Fruit fly (Drosophila melanogaster) whole organism, embryonic: Measurements from ENCODE around the gene rin.

Source experiments
- Ada2b ChIP-seq: fragments of 200-800 bp; sonication (Bioruptor generic); IDR thresholded peaks from 2 replicates; pipeline ENCODE4 v1.3.6; 2022; ENCODE audit warnings: missing biosample characterization, missing genetic modification characterization
- Bdp1 ChIP-seq: fragments of 200-800 bp; sonication (Bioruptor generic); optimal IDR thresholded peaks from 3 replicates; lab custom pipeline; 2016; ENCODE audit warnings: missing biosample characterization, missing genetic modification characterization
- Bgb ChIP-seq: fragments of 200-800 bp; sonication (Bioruptor generic); IDR thresholded peaks from 2 replicates; pipeline ENCODE4 v1.3.6; 2022; ENCODE audit warnings: missing biosample characterization, missing genetic modification characterization; ENCODE audit not compliant: partially characterized antibody
- CG12391 ChIP-seq: fragments of 200-800 bp; sonication (Bioruptor generic); optimal IDR thresholded peaks from 3 replicates; lab custom pipeline; 2018; ENCODE audit warnings: missing biosample characterization, mild to moderate bottlenecking, missing genetic modification characterization, moderate library complexity
- CG13894 ChIP-seq: fragments of 200-800 bp; sonication (Bioruptor generic); optimal IDR thresholded peaks from 3 replicates; lab custom pipeline; 2018; ENCODE audit warnings: missing biosample characterization, mild to moderate bottlenecking, missing genetic modification characterization, moderate library complexity
- CG14667 ChIP-seq: fragments of 200-800 bp; sonication (Bioruptor generic); IDR thresholded peaks from 2 replicates; pipeline ENCODE4 v1.3.6; 2022; ENCODE audit warnings: missing biosample characterization, missing genetic modification characterization
- CG15073 ChIP-seq: fragments of 200-800 bp; sonication (Bioruptor generic); optimal IDR thresholded peaks from 2 replicates; lab custom pipeline; 2016; ENCODE audit warnings: missing biosample characterization, missing genetic modification characterization
- CG17612 ChIP-seq: fragments of 200-800 bp; sonication (Bioruptor generic); IDR thresholded peaks from 2 replicates; pipeline ENCODE4 v1.3.6; 2022; ENCODE audit warnings: missing biosample characterization, missing genetic modification characterization
- CG17829 ChIP-seq: fragments of 200-800 bp; optimal IDR thresholded peaks from 2 replicates; lab custom pipeline; 2019; ENCODE audit warnings: missing biosample characterization, mild to moderate bottlenecking, missing genetic modification characterization, moderate library complexity
- CG1832 ChIP-seq: fragments of 200-800 bp; sonication (Bioruptor generic); optimal IDR thresholded peaks from 2 replicates; lab custom pipeline; 2017; ENCODE audit warnings: missing biosample characterization, mild to moderate bottlenecking, missing genetic modification characterization, inconsistent platforms
- CG2116 ChIP-seq: fragments of 200-800 bp; sonication (Bioruptor generic); optimal IDR thresholded peaks from 3 replicates; lab custom pipeline; 2018; ENCODE audit warnings: missing biosample characterization, mild to moderate bottlenecking, missing genetic modification characterization
- CG2120 ChIP-seq: fragments of 200-800 bp; sonication (Bioruptor generic); optimal IDR thresholded peaks from 3 replicates; lab custom pipeline; 2016; ENCODE audit warnings: missing biosample characterization, missing genetic modification characterization
- CG2129 ChIP-seq: fragments of 200-800 bp; sonication (Bioruptor generic); IDR thresholded peaks from 2 replicates; pipeline ENCODE4 v1.3.6; 2022; ENCODE audit warnings: missing biosample characterization, missing genetic modification characterization; ENCODE audit not compliant: partially characterized antibody
- CG30403 ChIP-seq: fragments of 200-800 bp; sonication (Bioruptor generic); optimal IDR thresholded peaks from 3 replicates; lab custom pipeline; 2016; ENCODE audit warnings: missing biosample characterization, missing genetic modification characterization
- CG3163 ChIP-seq: fragments of 200-800 bp; sonication (Bioruptor generic); optimal IDR thresholded peaks from 3 replicates; lab custom pipeline; 2016; ENCODE audit warnings: missing biosample characterization, missing genetic modification characterization
- CG43689 ChIP-seq: fragments of 200-800 bp; sonication (Bioruptor generic); IDR thresholded peaks from 2 replicates; pipeline ENCODE4 v1.3.6; 2022; ENCODE audit warnings: missing biosample characterization, missing genetic modification characterization
- CG4617 ChIP-seq: fragments of 200-800 bp; sonication (Bioruptor generic); optimal IDR thresholded peaks from 3 replicates; lab custom pipeline; 2016; ENCODE audit warnings: missing biosample characterization, missing genetic modification characterization, borderline replicate concordance
- CG5953 ChIP-seq: fragments of 200-800 bp; sonication (Bioruptor generic); IDR thresholded peaks from 2 replicates; pipeline ENCODE4 v1.3.6; 2022; ENCODE audit warnings: missing biosample characterization, missing genetic modification characterization
- CG6791 ChIP-seq: fragments of 200-800 bp; sonication (Bioruptor generic); IDR thresholded peaks from 3 replicates; pipeline ENCODE4 v1.3.6; 2022; ENCODE audit warnings: missing biosample characterization, missing genetic modification characterization; ENCODE audit not compliant: partially characterized antibody
- CG7839 ChIP-seq: fragments of 200-800 bp; sonication (Bioruptor generic); optimal IDR thresholded peaks from 3 replicates; lab custom pipeline; 2018; ENCODE audit warnings: missing biosample characterization, mild to moderate bottlenecking, missing genetic modification characterization, moderate library complexity
- CG7928 ChIP-seq: fragments of 200-800 bp; sonication (Bioruptor generic); optimal IDR thresholded peaks from 2 replicates; lab custom pipeline; 2017; ENCODE audit warnings: missing biosample characterization, mild to moderate bottlenecking, missing genetic modification characterization
- CG8924 ChIP-seq: fragments of 200-800 bp; optimal IDR thresholded peaks from 3 replicates; lab custom pipeline; 2019; ENCODE audit warnings: missing biosample characterization, mild to moderate bottlenecking, missing genetic modification characterization, moderate library complexity
- CG9797 ChIP-seq: fragments of 200-800 bp; sonication (Bioruptor generic); optimal IDR thresholded peaks from 3 replicates; lab custom pipeline; 2018; ENCODE audit warnings: missing biosample characterization, mild to moderate bottlenecking, missing genetic modification characterization
- Dip2 ChIP-seq: fragments of 200-800 bp; sonication (Bioruptor generic); IDR thresholded peaks from 2 replicates; pipeline ENCODE4 v1.3.6; 2022; ENCODE audit warnings: missing biosample characterization, missing genetic modification characterization
- Ets65A ChIP-seq: fragments of 200-800 bp; sonication (Bioruptor generic); peaks from one replicate; lab custom pipeline; 2016; ENCODE audit warnings: missing biosample characterization, missing genetic modification characterization
- H15 ChIP-seq: fragments of 200-800 bp; sonication (Bioruptor generic); IDR thresholded peaks from 3 replicates; pipeline ENCODE4 v1.3.6; 2022; ENCODE audit warnings: missing biosample characterization, missing genetic modification characterization
- HLH3B ChIP-seq: fragments of 200-800 bp; sonication (Bioruptor generic); IDR thresholded peaks from 2 replicates; pipeline ENCODE4 v1.3.6; 2022; ENCODE audit warnings: missing biosample characterization, missing genetic modification characterization
- HmgD ChIP-seq: fragments of 200-800 bp; sonication (Bioruptor generic); optimal IDR thresholded peaks from 3 replicates; lab custom pipeline; 2016; ENCODE audit warnings: missing biosample characterization, missing genetic modification characterization
- Hr3 ChIP-seq: fragments of 200-800 bp; sonication (Bioruptor generic); optimal IDR thresholded peaks from 3 replicates; lab custom pipeline; 2016; ENCODE audit warnings: missing biosample characterization, missing genetic modification characterization
- Oaz ChIP-seq: fragments of 200-800 bp; sonication (Bioruptor generic); IDR thresholded peaks from 2 replicates; pipeline ENCODE4 v1.3.6; 2022; ENCODE audit warnings: missing biosample characterization, missing genetic modification characterization
- Opbp ChIP-seq: fragments of 200-800 bp; sonication (Bioruptor generic); IDR thresholded peaks from 3 replicates; pipeline ENCODE4 v1.3.6; 2022; ENCODE audit warnings: missing biosample characterization, missing genetic modification characterization; ENCODE audit not compliant: partially characterized antibody
- Ptx1 ChIP-seq: fragments of 200-800 bp; sonication (Bioruptor generic); IDR thresholded peaks from 2 replicates; pipeline ENCODE4 v1.3.6; 2022; ENCODE audit warnings: missing biosample characterization, missing genetic modification characterization
- Sin3A ChIP-seq: fragments of >200 bp; optimal IDR thresholded peaks from 2 replicates; lab custom pipeline; 2018
- YL-1 ChIP-seq: fragments of 200-800 bp; sonication (Bioruptor generic); optimal IDR thresholded peaks from 3 replicates; lab custom pipeline; 2017; ENCODE audit warnings: missing biosample characterization, mild to moderate bottlenecking, missing genetic modification characterization
- amos ChIP-seq: fragments of 200-800 bp; sonication (Bioruptor generic); IDR thresholded peaks from 2 replicates; pipeline ENCODE4 v1.3.6; 2022; ENCODE audit warnings: missing biosample characterization, missing genetic modification characterization; ENCODE audit not compliant: partially characterized antibody
- ara ChIP-seq: fragments of 200-800 bp; sonication (Bioruptor generic); IDR thresholded peaks from 2 replicates; pipeline ENCODE4 v1.3.6; 2022; ENCODE audit warnings: missing biosample characterization, missing genetic modification characterization
- az2 ChIP-seq: fragments of 200-800 bp; sonication (Bioruptor generic); optimal IDR thresholded peaks from 3 replicates; lab custom pipeline; 2016; ENCODE audit warnings: missing biosample characterization, missing genetic modification characterization
- chinmo ChIP-seq: fragments of 200-800 bp; sonication (Bioruptor generic); IDR thresholded peaks from 4 replicates; pipeline ENCODE4 v1.3.6; 2022; ENCODE audit warnings: missing biosample characterization, missing genetic modification characterization; ENCODE audit not compliant: partially characterized antibody
- crol ChIP-seq: fragments of 200-800 bp; sonication (Bioruptor generic); IDR thresholded peaks from 2 replicates; pipeline ENCODE4 v1.3.6; 2022; ENCODE audit warnings: missing biosample characterization, missing genetic modification characterization
- fd3F ChIP-seq: fragments of 200-800 bp; sonication (Bioruptor generic); optimal IDR thresholded peaks from 2 replicates; lab custom pipeline; 2018; ENCODE audit warnings: missing biosample characterization, mild to moderate bottlenecking, missing genetic modification characterization, moderate library complexity
- fu2 ChIP-seq: fragments of 200-800 bp; sonication (Bioruptor generic); optimal IDR thresholded peaks from 2 replicates; lab custom pipeline; 2016; ENCODE audit warnings: missing biosample characterization, missing genetic modification characterization
- jumu ChIP-seq: fragments of 200-800 bp; sonication (Bioruptor generic); optimal IDR thresholded peaks from 3 replicates; lab custom pipeline; 2016; ENCODE audit warnings: missing biosample characterization, missing genetic modification characterization
- ken ChIP-seq: fragments of 200-800 bp; sonication (Bioruptor generic); IDR thresholded peaks from 3 replicates; pipeline ENCODE4 v1.3.6; 2022; ENCODE audit warnings: missing biosample characterization, missing genetic modification characterization
- onecut ChIP-seq: fragments of 200-800 bp; sonication (Bioruptor generic); IDR thresholded peaks from 2 replicates; pipeline ENCODE4 v1.3.6; 2022; ENCODE audit warnings: missing biosample characterization, missing genetic modification characterization
- phol ChIP-seq: fragments of 200-800 bp; sonication (Bioruptor generic); optimal IDR thresholded peaks from 3 replicates; lab custom pipeline; 2018; ENCODE audit warnings: missing biosample characterization, mild to moderate bottlenecking, missing genetic modification characterization, moderate library complexity
- pum ChIP-seq: fragments of 200-800 bp; sonication (Bioruptor generic); optimal IDR thresholded peaks from 2 replicates; lab custom pipeline; 2016; ENCODE audit warnings: missing biosample characterization, missing genetic modification characterization
- repo ChIP-seq: fragments of 200-800 bp; sonication (Bioruptor generic); optimal IDR thresholded peaks from 2 replicates; lab custom pipeline; 2016; ENCODE audit warnings: missing biosample characterization, missing genetic modification characterization
- row ChIP-seq: fragments of 200-800 bp; sonication (Bioruptor generic); IDR thresholded peaks from 3 replicates; pipeline ENCODE4 v1.3.6; 2022; ENCODE audit warnings: missing biosample characterization, missing genetic modification characterization
- stc ChIP-seq: fragments of 200-800 bp; sonication (Bioruptor generic); IDR thresholded peaks from 2 replicates; pipeline ENCODE4 v1.3.6; 2022; ENCODE audit warnings: missing biosample characterization, missing genetic modification characterization
- zf30C ChIP-seq: fragments of 200-800 bp; sonication (Bioruptor generic); optimal IDR thresholded peaks from 3 replicates; lab custom pipeline; 2018; ENCODE audit warnings: missing biosample characterization, mild to moderate bottlenecking, missing genetic modification characterization

The rin gene

DNA sequence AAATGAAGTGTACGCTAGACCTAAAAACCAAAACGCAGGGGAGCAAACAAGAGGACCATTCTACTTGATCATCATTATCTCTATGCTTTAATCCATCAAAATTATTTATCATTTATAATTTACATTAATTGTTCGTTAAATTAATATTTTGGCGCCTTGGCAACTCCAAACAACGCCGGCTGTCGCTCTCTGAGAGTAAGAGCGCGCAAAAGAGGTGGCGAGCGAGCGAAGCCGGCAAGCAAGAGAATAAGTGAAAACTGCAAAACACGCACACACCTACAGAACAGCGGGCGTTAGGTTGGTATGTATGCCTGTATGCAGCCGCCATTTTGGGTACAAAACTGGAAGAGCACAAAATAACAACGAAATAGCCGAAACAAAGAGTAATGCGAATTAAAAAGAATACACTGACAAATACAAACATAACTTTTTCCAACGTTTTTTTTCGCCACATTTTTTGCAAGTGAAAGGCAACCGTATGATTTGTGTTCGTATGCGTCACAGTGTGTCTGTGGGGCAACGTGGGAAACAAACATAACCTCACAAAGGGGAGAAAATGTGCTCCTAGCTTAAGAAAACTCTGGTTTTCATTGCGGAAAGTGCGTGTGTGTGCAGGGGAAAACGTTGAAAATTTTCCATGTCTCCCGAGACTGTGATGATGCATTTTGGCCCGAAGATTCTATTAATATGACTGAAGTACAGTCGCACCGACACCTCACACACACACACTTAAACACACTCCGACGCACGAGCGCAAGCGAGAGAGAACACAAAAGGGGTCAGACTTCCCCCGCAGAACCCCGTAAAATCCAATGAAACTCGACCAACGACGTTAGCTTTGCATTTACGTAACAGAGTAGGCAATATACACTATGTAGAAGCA lies 1.8 kb upstream of the rin start (continued):
- TF ChIP-seq CG1832 (GFP tag; lab: Kevin White, UChicago) (peak; percentile 53), fu2 (GFP tag; lab: Kevin White, UChicago) (no peak), CG9797 (GFP tag; lab: Kevin White, UChicago) (no peak), CG8924 (peak; percentile 46), Dip2 (GFP tag; lab: Robert Waterston, UW) (no peak), jumu (GFP tag; lab: Kevin White, UChicago) (no peak), CG5953 (GFP tag; lab: Robert Waterston, UW) (no peak), chinmo (peak; percentile 88; the same call in 2 of the 4 replicates), Sin3A (no peak), YL-1 (peak; percentile 83), CG2120 (GFP tag; lab: Kevin White, UChicago) (peak; percentile 49), CG2129 (GFP tag; lab: Robert Waterston, UW) (no peak), fd3F (GFP tag; lab: Kevin White, UChicago) (peak; percentile 8), amos (no peak), Hr3 (GFP tag; lab: Kevin White, UChicago) (no peak), Oaz (GFP tag; lab: Robert Waterston, UW) (no peak), CG2116 (GFP tag; lab: Kevin White, UChicago) (no peak), CG14667 (GFP tag; lab: Robert Waterston, UW) (no peak), zf30C (GFP tag; lab: Kevin White, UChicago) (peak; percentile 68), CG15073 (GFP tag; lab: Kevin White, UChicago) (no peak), Bgb (GFP tag; lab: Robert Waterston, UW) (no peak), CG4617 (GFP tag; lab: Kevin White, UChicago) (no peak), az2 (peak; percentile 22), H15 (no peak), stc (GFP tag; lab: Robert Waterston, UW) (no peak), repo (GFP tag; lab: Kevin White, UChicago) (no peak), CG12391 (peak; percentile 42), crol (peak; percentile 89), CG6791 (no peak), CG30403 (peak; percentile 30), CG43689 (no peak), row (peak; percentile 68; the same call in 1 of the 3 replicates), CG7839 (tag; lab: Kevin White, UChicago) (no peak), ara (GFP tag; lab: Robert Waterston, UW) (no peak), Ets65A (peak; percentile 86), Opbp (no peak), Bdp1 (no peak), pum (GFP tag; lab: Kevin White, UChicago) (no peak), CG7928 (GFP tag; lab: Kevin White, UChicago) (no peak), CG17612 (no peak), onecut (GFP tag; lab: Robert Waterston, UW) (peak; percentile 44), CG3163 (GFP tag; lab: Kevin White, UChicago) (peak; percentile 92), phol (tag; lab: Kevin White, UChicago) (peak; percentile 90), CG17829 (tag; lab: Kevin White, UChicago) (peak; percentile 50), Ada2b (no peak; the same call in 1 of the 2 replicates), Ptx1 (no peak), ken (GFP tag; lab: Robert Waterston, UW) (no peak; the same call in 2 of the 3 replicates), HLH3B (GFP tag; lab: Robert Waterston, UW) (no peak; the same call in 1 of the 2 replicates), CG13894 (no peak), HmgD (GFP tag; lab: Kevin White, UChicago) (no peak)
